Worm (Caenorhabditis elegans) whole organism, L3 larva: ENCODE results near the gene snb-2.

Experiments
- ama-1 ChIP-seq: fragments of 150-350 bp; optimal IDR thresholded peaks from 2 replicates; lab custom pipeline; 2018
- daf-12 ChIP-seq: fragments of 150-350 bp; optimal IDR thresholded peaks from 2 replicates; lab custom pipeline; 2014; ENCODE audit warnings: missing biosample characterization, missing genetic modification reagents, missing genetic modification characterization
- fkh-10 ChIP-seq: sonication (generic microtip); optimal IDR thresholded peaks from 2 replicates; lab custom pipeline; 2017; ENCODE audit warnings: missing biosample characterization, missing genetic modification reagents, missing genetic modification characterization
- nhr-25 ChIP-seq: sonication (generic microtip); optimal IDR thresholded peaks from 2 replicates; lab custom pipeline; 2017; ENCODE audit warnings: missing biosample characterization, missing genetic modification characterization
- nhr-76 ChIP-seq: fragments of 150-350 bp; sonication (generic microtip); optimal IDR thresholded peaks from 5 replicates; lab custom pipeline; 2014; ENCODE audit warnings: missing biosample characterization, missing genetic modification characterization
- snpc-4 ChIP-seq: fragments of 150-350 bp; optimal IDR thresholded peaks from 2 replicates; lab custom pipeline; 2014; ENCODE audit warnings: missing biosample characterization, missing genetic modification characterization

ce11 chrV:12347854-12348253 lies 2.1 kb upstream of the snb-2 start:
- TF ChIP-seq ama-1 (lab: Kevin White, UChicago) (no peak), fkh-10 (no peak), nhr-25 (no peak), nhr-76 (no peak), daf-12 (tag; lab: Kevin White, UChicago) (no peak), snpc-4 (tag; lab: Kevin White, UChicago) (no peak)
